Worm (Caenorhabditis elegans) whole organism, dauer: ENCODE results near the gene enpp-1.
"Not testable (repeated sequence)": the region's sequence is repeated elsewhere in the genome, so short reads cannot be mapped to it uniquely, and the experiment has no call there.

ENCODE experiments used
- unc-62 ChIP-seq: sonication (generic microtip); optimal IDR thresholded peaks from 2 replicates; lab custom pipeline; 2017; ENCODE audit warnings: missing biosample characterization, missing genetic modification reagents, missing genetic modification characterization

Gene enpp-1

DNA sequence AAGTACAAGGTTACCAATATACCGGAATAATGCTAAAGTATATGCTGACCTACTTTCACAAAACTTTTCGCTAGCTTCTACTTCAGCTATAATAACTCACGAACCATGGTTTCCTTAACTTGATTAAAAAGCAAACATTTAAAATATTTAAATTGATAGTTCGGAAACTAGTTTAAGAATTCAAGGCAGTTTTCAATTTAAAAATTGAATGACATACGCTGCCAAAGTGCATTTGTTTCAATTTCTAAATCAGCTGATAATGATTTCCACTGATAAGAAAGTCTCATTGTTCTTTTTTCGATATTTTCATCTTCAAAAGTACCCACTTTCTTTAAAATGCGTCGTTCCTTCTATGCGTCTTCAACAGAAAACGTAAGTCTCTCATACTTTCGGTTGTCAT lies at the start of gene enpp-1:
enpp-1 (plus strand) TSS at position 301 of the 400 bp plus-strand sequence.
- TF ChIP-seq unc-62 (GFP tag; lab: Kevin White, UChicago) = not testable (repeated sequence)

DNA sequence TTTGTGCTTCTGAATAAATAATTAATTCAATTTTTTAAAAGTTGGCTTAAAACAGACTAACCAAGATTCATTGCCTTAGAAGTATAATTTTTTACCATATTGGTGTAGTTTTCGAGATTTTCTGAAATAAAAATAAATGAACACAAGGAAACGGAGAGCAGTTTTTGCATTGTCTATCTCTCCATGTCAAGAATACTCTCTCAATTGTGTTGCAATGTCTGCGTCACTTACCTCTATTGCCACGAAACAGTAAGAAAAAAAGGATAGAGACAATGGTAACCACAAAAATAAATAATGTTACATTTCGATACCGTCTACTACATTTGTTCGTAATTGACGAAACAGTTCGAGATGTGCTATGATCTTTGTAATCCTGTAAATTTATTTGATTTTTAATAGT lies 48.3 kb upstream of the enpp-1 start, which contains the start of gene R07B7.10:
R07B7.10 (plus strand) TSS at position 285 of the 400 bp plus-strand sequence.
- TF ChIP-seq unc-62 (GFP tag; lab: Kevin White, UChicago) = no peak

DNA sequence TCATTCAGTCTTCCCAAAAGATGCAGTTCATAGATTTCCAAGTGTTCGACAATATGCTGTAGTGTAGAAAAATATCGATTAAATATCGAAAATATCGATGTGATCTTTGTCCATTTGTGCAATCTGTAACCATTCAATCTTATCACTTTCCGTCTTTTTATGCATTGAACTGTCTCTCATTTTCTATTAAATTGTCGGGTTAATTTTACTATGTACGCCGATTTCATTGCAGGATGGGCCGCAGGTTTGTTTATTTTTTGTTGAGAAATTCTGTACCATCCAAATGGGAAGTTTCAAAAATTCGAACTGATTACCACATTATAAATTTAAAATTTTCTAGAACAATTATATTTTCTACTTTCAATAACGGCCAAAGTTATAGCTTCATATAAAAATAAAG lies 47.0 kb upstream of the enpp-1 start, which contains the start of gene R07B7.8:
R07B7.8 (minus strand) TSS at position 101 of the 400 bp plus-strand sequence.
- TF ChIP-seq unc-62 (GFP tag; lab: Kevin White, UChicago) = no peak

DNA sequence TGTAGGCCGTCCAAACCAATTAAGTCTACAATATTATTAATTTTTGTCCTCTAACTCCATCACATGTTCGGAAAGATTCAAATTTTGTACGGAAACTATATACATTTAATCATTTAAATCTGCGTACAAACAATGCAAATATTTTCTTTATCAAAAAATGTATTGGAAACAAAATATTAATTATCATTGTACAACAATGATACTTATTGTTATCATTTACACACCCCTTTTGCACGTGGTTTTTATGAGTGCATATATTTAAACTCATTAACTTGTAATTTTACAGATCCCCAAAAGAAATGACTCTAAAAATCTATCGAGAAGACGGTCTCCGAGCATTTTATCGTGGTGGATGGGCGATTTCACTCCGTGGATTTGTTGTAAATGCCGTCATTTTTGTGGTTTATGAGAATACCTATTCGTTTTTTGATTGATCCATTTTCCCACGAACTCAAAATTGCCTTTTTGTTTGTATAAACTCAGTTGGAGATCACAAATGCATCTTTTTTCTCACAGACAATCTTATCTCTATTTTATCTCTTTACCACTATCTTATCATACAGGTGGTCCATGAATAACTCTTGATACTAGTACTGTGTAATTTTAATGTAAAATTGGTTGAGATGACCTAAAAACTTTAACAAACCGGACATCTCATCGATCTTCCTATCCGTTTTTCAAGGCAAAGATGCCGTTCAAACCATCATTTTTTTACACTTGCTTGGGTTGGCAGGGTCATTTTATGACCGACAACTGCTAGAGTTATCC lies 45.2 kb upstream of the enpp-1 start:
- TF ChIP-seq unc-62 (GFP tag; lab: Kevin White, UChicago) = no peak

DNA sequence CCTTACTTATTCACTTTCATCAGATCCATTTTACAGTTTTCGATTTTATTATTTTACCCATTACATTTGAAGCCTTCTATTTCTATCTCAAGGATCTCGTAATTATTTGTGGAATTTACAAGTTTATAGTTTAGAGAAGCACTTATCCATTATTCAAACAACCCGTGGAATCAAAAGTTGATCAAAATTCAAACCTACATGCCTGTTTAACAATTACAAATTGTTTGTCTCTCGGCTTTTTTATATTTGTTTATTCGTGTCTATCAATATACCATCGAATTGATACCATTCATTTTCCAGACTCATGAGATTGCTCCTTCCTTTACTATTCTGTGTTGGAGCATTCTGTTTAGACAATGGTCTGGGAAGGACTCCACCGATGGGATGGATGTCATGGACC lies 44.3 kb upstream of the enpp-1 start, which contains the start of gene gana-1:
gana-1 (plus strand) TSS at position 301 of the 400 bp plus-strand sequence.
- no peak for TF ChIP-seq unc-62 (GFP tag; lab: Kevin White, UChicago)

DNA sequence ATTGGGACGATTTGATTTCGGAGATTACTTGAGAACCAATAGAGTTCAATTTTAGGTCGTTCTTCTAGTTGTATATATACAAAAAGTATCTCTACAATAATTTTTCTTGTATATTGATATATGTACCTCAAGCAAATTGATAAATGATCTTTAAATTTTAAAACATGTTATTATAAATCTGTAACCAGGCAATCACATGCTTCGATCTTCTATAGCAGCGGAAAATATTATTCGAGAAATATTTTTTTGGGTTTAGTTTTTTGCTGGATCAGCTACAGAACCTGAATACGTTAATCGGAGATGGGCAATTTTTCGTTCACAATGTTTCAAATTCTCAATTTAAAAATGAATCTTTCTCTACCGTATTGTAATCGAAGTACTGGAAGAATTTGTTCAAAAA lies 42.5 kb upstream of the enpp-1 start, which contains the start of gene R07B7.12:
R07B7.12 (plus strand) TSS at position 301 of the 400 bp plus-strand sequence.
- no peak for TF ChIP-seq unc-62 (GFP tag; lab: Kevin White, UChicago)

DNA sequence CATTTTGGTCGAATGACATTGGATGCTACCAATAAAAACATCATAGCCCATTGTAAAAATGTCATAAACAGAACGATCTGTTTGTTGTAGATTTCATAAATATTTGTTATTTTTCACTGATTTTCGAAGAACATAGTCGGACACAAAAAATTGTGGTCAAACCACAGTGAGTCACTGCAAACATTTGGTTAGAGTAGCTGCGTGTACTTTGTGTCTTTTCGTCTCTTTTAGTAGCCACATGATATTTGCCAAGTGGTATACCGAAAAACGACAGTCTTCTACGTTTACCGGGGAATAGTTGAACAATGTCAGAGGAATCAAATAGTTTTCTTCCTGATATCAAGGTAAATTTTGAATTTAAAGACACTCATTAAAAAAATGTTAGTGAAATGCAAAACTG lies 39.5 kb upstream of the enpp-1 start, which contains the start of gene nhr-206:
nhr-206 (plus strand) TSS at position 248 of the 400 bp plus-strand sequence.
- no peak for TF ChIP-seq unc-62 (GFP tag; lab: Kevin White, UChicago)

DNA sequence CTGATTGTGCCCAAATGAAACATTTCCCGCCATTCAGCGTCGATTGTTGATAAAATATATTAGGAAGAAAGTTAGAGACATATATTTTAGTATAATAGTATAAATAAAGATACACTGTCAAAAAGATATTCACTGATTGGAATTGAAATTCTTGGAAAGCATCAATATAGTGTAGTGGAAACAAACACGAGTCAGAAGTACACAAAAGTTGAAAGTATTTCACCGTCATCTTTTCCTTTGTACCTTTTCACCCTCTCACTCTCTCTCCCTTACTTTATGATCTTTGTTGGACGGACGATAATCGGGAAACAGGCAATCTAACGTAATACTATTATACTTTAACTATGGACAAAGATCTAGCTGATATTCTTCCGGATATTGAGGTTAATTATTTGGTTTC lies 37.2 kb upstream of the enpp-1 start, which contains the start of gene nhr-208:
nhr-208 (plus strand) TSS at position 288 of the 400 bp plus-strand sequence.
- no peak for TF ChIP-seq unc-62 (GFP tag; lab: Kevin White, UChicago)

DNA sequence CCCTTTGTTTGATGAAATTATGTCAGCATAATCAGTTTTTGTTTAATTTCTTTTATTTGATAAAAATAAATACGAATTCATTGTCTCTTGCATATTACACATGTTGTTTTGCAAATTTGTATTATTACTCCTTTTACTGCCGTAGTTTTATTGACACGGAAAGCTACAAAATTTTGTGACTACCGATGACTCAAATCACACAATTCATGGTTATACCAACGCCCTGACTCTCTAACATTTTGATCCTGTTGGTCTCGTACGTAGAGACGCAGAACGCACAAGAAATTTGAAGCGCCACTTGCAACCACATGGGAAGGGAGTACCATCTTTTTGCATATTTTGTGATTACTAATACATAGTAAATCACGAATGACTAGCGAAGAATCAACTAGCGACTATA lies 35.4 kb upstream of the enpp-1 start, which contains the start of gene nhr-207:
nhr-207 (plus strand) TSS at position 282 of the 400 bp plus-strand sequence.
- no peak for TF ChIP-seq unc-62 (GFP tag; lab: Kevin White, UChicago)

ce11 chrV:12098123-12098522 lies 33.1 kb upstream of the enpp-1 start, which contains the start of gene nhr-209:
Gene nhr-209 (plus strand): TSS chrV:12098149.
- no peak for TF ChIP-seq unc-62 (GFP tag; lab: Kevin White, UChicago)

DNA sequence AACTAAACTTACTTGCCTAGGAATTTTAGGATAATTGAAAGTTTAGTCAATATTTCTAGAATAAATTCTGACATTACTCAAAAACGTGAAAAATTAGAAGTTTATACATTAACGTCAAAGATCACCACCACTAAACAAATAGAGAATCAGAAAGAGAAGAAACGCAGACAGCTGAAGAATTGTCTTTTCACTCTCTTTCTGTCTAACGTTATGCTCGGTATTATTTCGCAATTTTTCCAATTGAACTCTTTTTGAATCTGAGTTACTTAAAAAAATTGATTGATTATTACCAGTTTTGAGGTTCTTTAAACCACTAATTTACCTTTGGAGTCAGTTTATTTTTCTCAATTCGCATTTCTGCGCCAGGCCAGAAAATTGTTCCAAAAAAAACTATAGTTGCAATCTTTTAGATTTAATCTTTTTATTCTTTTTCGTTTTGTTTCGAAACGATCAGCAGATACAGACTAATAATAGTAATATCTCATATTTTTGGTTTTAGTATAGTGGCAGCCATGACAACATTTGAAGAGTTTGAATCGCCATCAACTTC lies 30.4 kb upstream of the enpp-1 start, which contains the start of gene nhr-154:
nhr-154 (plus strand) TSS at position 500 of the 550 bp plus-strand sequence.
- TF ChIP-seq unc-62 (GFP tag; lab: Kevin White, UChicago) = no peak

- no peak for TF ChIP-seq unc-62 (GFP tag; lab: Kevin White, UChicago)
Measured at ce11 chrV:12103920-12104319, 27.3 kb upstream of the enpp-1 start, which contains the start of gene nhr-153. Gene nhr-153 (plus strand): TSS chrV:12104220.

DNA sequence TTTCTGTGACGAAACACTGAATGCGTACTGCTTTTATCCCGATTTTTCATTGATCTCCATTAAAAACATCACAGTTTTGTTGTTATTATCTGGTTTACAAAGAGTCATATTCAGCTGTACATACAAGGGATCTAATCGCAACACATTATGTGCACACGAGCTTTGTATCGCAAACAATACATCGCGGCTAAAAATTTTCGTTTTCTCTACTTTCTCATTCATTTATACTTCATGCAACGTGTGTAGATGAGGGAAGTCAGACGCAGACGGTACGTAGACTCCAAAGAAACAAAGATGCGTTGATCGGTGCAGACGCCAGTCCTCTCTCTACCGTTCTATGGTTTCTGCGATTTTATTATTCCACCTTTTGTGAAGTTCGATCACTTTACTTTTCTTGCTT lies 24.4 kb upstream of the enpp-1 start, which contains the start of gene nhr-136:
nhr-136 (plus strand) TSS at position 301 of the 400 bp plus-strand sequence.
- TF ChIP-seq unc-62 (GFP tag; lab: Kevin White, UChicago) = no peak

DNA sequence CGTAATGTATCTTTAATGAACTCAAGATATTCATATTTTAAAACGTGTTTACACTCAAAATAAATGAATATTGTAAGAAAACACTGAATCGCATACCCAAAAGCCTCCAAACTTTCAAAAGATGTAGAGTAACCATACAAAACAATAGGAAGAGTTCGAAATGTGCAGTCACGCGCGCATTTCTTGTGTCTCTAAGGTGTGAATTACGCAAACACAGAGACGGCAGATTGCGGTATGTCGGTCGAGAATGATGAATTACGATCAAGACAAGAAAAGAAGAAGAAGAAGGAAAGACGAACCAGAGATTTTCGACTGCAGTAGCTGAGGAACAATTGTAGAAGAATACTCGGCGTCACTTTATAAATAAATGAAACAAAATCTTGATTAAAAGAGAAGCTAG lies 19.8 kb upstream of the enpp-1 start, which contains the start of gene lhpp-1:
lhpp-1 (minus strand) TSS at position 354 of the 400 bp plus-strand sequence.
- TF ChIP-seq unc-62 (GFP tag; lab: Kevin White, UChicago) = no peak

DNA sequence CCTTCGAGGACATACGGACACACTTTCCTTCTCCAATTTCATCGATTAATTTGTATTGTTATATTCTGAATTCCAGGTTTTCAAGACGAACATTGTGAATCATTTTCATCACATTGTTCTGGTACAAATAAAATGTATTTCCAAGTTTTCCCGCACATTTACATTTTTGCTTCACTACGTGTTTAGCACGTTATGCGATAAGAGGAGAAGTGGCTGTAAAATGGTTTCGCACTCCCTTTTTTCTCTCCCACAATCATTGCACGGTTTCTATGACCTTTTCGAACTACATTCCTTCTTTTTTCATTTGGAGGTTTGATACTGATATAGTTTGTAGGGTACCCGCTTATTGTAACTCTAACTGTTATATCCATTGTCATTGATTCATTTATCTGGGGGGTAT lies 17.5 kb upstream of the enpp-1 start:
- no peak for TF ChIP-seq unc-62 (GFP tag; lab: Kevin White, UChicago)

ce11 chrV:12114693-12115092 lies 16.6 kb upstream of the enpp-1 start, which contains the start of gene spin-1:
Gene spin-1 (plus strand): TSS chrV:12114993.
- TF ChIP-seq unc-62 (GFP tag; lab: Kevin White, UChicago) = no peak
